Fruit fly (Drosophila melanogaster) whole organism, prepupa: ENCODE results near the gene CG32369.

ENCODE experiments used
- CG10631 ChIP-seq: fragments of 200-800 bp; sonication (Bioruptor generic); optimal IDR thresholded peaks from 2 replicates; lab custom pipeline; 2016; ENCODE audit warnings: missing biosample characterization, missing genetic modification characterization
- CG10669 ChIP-seq: fragments of 200-800 bp; sonication (Bioruptor generic); optimal IDR thresholded peaks from 3 replicates; lab custom pipeline; 2018; ENCODE audit warnings: missing biosample characterization, mild to moderate bottlenecking, missing genetic modification characterization, moderate library complexity
- CG11294 ChIP-seq: fragments of 200-800 bp; sonication (Bioruptor generic); IDR thresholded peaks from 2 replicates; pipeline ENCODE4 v1.3.6; 2022; ENCODE audit warnings: missing biosample characterization, missing genetic modification characterization
- CG11762 ChIP-seq: fragments of 200-800 bp; sonication (Bioruptor generic); optimal IDR thresholded peaks from 3 replicates; lab custom pipeline; 2016; ENCODE audit warnings: missing biosample characterization, missing genetic modification characterization; ENCODE audit not compliant: insufficient read depth
- CG11902 ChIP-seq: fragments of 200-800 bp; sonication (Bioruptor generic); optimal IDR thresholded peaks from 3 replicates; lab custom pipeline; 2016; ENCODE audit warnings: missing biosample characterization, missing genetic modification characterization
- CG15336 ChIP-seq: fragments of 200-800 bp; sonication (Bioruptor generic); IDR thresholded peaks from 2 replicates; pipeline ENCODE4 v1.3.6; 2022; ENCODE audit warnings: missing biosample characterization, missing genetic modification characterization
- CG1621 ChIP-seq: fragments of 200-800 bp; sonication (Bioruptor generic); optimal IDR thresholded peaks from 3 replicates; lab custom pipeline; 2018; ENCODE audit warnings: missing biosample characterization, mild to moderate bottlenecking, missing genetic modification characterization
- CG16779 ChIP-seq: fragments of 200-800 bp; sonication (Bioruptor generic); optimal IDR thresholded peaks from 3 replicates; lab custom pipeline; 2017; ENCODE audit warnings: missing biosample characterization, mild to moderate bottlenecking, missing genetic modification characterization
- CG31627 ChIP-seq: fragments of 200-800 bp; sonication (Bioruptor generic); optimal IDR thresholded peaks from 3 replicates; lab custom pipeline; 2016; ENCODE audit warnings: missing biosample characterization, missing genetic modification characterization
- CG32006 ChIP-seq: fragments of 200-800 bp; sonication (Bioruptor generic); optimal IDR thresholded peaks from 3 replicates; lab custom pipeline; 2017; ENCODE audit warnings: missing biosample characterization, mild to moderate bottlenecking, missing genetic modification characterization
- CG34406 ChIP-seq: fragments of 200-800 bp; sonication (Bioruptor generic); optimal IDR thresholded peaks from 3 replicates; lab custom pipeline; 2016; ENCODE audit warnings: missing biosample characterization, missing genetic modification characterization
- CG3919 ChIP-seq: fragments of 200-800 bp; sonication (Bioruptor generic); optimal IDR thresholded peaks from 3 replicates; lab custom pipeline; 2016; ENCODE audit warnings: missing biosample characterization, missing genetic modification characterization
- CG6163 ChIP-seq: fragments of 200-800 bp; sonication (Bioruptor generic); IDR thresholded peaks from 3 replicates; pipeline ENCODE4 v1.3.6; 2022; ENCODE audit warnings: missing biosample characterization, missing genetic modification characterization
- CG6276 ChIP-seq: fragments of 200-800 bp; sonication (Bioruptor generic); optimal IDR thresholded peaks from 2 replicates; lab custom pipeline; 2017; ENCODE audit warnings: missing biosample characterization, mild to moderate bottlenecking, missing genetic modification characterization
- CG6792 ChIP-seq: fragments of 200-800 bp; sonication (Bioruptor generic); optimal IDR thresholded peaks from 3 replicates; lab custom pipeline; 2016; ENCODE audit warnings: missing biosample characterization, missing genetic modification characterization
- CG6808 ChIP-seq: fragments of 200-800 bp; sonication (Bioruptor generic); optimal IDR thresholded peaks from 3 replicates; lab custom pipeline; 2017; ENCODE audit warnings: missing biosample characterization, missing genetic modification characterization, mild to moderate bottlenecking, moderate library complexity, missing genetic modification reagents
- CG6854 ChIP-seq: fragments of 200-800 bp; sonication (Bioruptor generic); optimal IDR thresholded peaks from 2 replicates; lab custom pipeline; 2017; ENCODE audit warnings: missing biosample characterization, mild to moderate bottlenecking, missing genetic modification characterization
- CG7368 ChIP-seq: fragments of 200-800 bp; sonication (Bioruptor generic); optimal IDR thresholded peaks from 3 replicates; lab custom pipeline; 2016; ENCODE audit warnings: missing biosample characterization, missing genetic modification characterization
- CG8119 ChIP-seq: fragments of 200-800 bp; sonication (Bioruptor generic); IDR thresholded peaks from 3 replicates; pipeline ENCODE4 v1.3.6; 2022; ENCODE audit warnings: missing biosample characterization, missing genetic modification characterization
- CG8319 ChIP-seq: fragments of 200-800 bp; sonication (Bioruptor generic); optimal IDR thresholded peaks from 3 replicates; lab custom pipeline; 2016; ENCODE audit warnings: missing biosample characterization, missing genetic modification characterization
- CG8632 ChIP-seq: fragments of 200-800 bp; sonication (Bioruptor generic); optimal IDR thresholded peaks from 3 replicates; lab custom pipeline; 2016; ENCODE audit warnings: missing biosample characterization, missing genetic modification characterization
- CG9139 ChIP-seq: fragments of 200-800 bp; sonication (Bioruptor generic); optimal IDR thresholded peaks from 3 replicates; lab custom pipeline; 2017; ENCODE audit warnings: missing biosample characterization, mild to moderate bottlenecking, missing genetic modification characterization
- Eip78C ChIP-seq: fragments of 200-800 bp; sonication (Bioruptor generic); peaks from one replicate; lab custom pipeline; 2016; ENCODE audit warnings: missing biosample characterization, missing genetic modification characterization
- Eip93F ChIP-seq: fragments of 200-800 bp; sonication (Bioruptor generic); optimal IDR thresholded peaks from 2 replicates; lab custom pipeline; 2016; ENCODE audit warnings: missing biosample characterization, mild to moderate bottlenecking, missing genetic modification characterization
- Ets21C ChIP-seq: fragments of 200-800 bp; sonication (Bioruptor generic); optimal IDR thresholded peaks from 3 replicates; lab custom pipeline; 2016; ENCODE audit warnings: missing biosample characterization, missing genetic modification characterization
- Ets96B ChIP-seq: fragments of 200-800 bp; optimal IDR thresholded peaks from 2 replicates; lab custom pipeline; 2019; ENCODE audit warnings: missing biosample characterization, mild to moderate bottlenecking, missing genetic modification characterization, moderate library complexity
- Gug ChIP-seq: fragments of 200-800 bp; sonication (Bioruptor generic); IDR thresholded peaks from 2 replicates; pipeline ENCODE4 v1.3.6; 2022; ENCODE audit warnings: missing biosample characterization, missing genetic modification characterization
- Hr38 ChIP-seq: sonication (Bioruptor generic); optimal IDR thresholded peaks from 2 replicates; lab custom pipeline; 2016; ENCODE audit warnings: missing biosample characterization, missing genetic modification characterization
- Hr39 ChIP-seq: fragments of 200-800 bp; sonication (Bioruptor generic); optimal IDR thresholded peaks from 2 replicates; lab custom pipeline; 2016; ENCODE audit warnings: missing biosample characterization, missing genetic modification characterization
- Hr4 ChIP-seq: fragments of 200-800 bp; sonication (Bioruptor generic); optimal IDR thresholded peaks from 3 replicates; lab custom pipeline; 2016; ENCODE audit warnings: missing biosample characterization, missing genetic modification characterization
- Lpt ChIP-seq: fragments of 200-800 bp; sonication (Bioruptor generic); optimal IDR thresholded peaks from 3 replicates; lab custom pipeline; 2016; ENCODE audit warnings: missing biosample characterization, missing genetic modification characterization
- Met ChIP-seq: fragments of 200-800 bp; sonication (Bioruptor generic); optimal IDR thresholded peaks from 3 replicates; lab custom pipeline; 2016; ENCODE audit warnings: missing biosample characterization, missing genetic modification characterization
- Smox ChIP-seq: fragments of 200-800 bp; sonication (Bioruptor generic); optimal IDR thresholded peaks from 3 replicates; lab custom pipeline; 2016; ENCODE audit warnings: missing biosample characterization, missing genetic modification characterization
- Sox102F ChIP-seq: fragments of 200-800 bp; sonication (Bioruptor generic); optimal IDR thresholded peaks from 2 replicates; lab custom pipeline; 2016; ENCODE audit warnings: missing biosample characterization, mild to moderate bottlenecking, missing genetic modification characterization
- Sox14 ChIP-seq: fragments of 200-800 bp; sonication (Bioruptor generic); optimal IDR thresholded peaks from 3 replicates; lab custom pipeline; 2016; ENCODE audit warnings: missing biosample characterization, missing genetic modification characterization
- acj6 ChIP-seq: fragments of 200-800 bp; sonication (Bioruptor generic); optimal IDR thresholded peaks from 3 replicates; lab custom pipeline; 2016; ENCODE audit warnings: missing biosample characterization, missing genetic modification characterization
- cyc ChIP-seq: fragments of 200-800 bp; sonication (Bioruptor generic); optimal IDR thresholded peaks from 3 replicates; lab custom pipeline; 2016; ENCODE audit warnings: missing biosample characterization, missing genetic modification characterization
- dsx ChIP-seq: fragments of 200-800 bp; optimal IDR thresholded peaks from 3 replicates; lab custom pipeline; 2019; ENCODE audit warnings: missing biosample characterization, mild to moderate bottlenecking, missing genetic modification characterization, moderate library complexity; ENCODE audit not compliant: poor library complexity, severe bottlenecking
- eg ChIP-seq: fragments of 200-800 bp; sonication (Bioruptor generic); IDR thresholded peaks from 3 replicates; pipeline ENCODE4 v1.3.6; 2022; ENCODE audit warnings: missing biosample characterization, missing genetic modification characterization
- esn ChIP-seq: fragments of 200-800 bp; sonication (Bioruptor generic); optimal IDR thresholded peaks from 2 replicates; lab custom pipeline; 2016; ENCODE audit warnings: missing biosample characterization, mild to moderate bottlenecking, missing genetic modification characterization, moderate library complexity
- fd59A ChIP-seq: fragments of 200-800 bp; sonication (Bioruptor generic); optimal IDR thresholded peaks from 2 replicates; lab custom pipeline; 2017; ENCODE audit warnings: missing biosample characterization, mild to moderate bottlenecking, missing genetic modification characterization, missing genetic modification reagents
- fkh ChIP-seq: fragments of 200-800 bp; sonication (Bioruptor generic); optimal IDR thresholded peaks from 3 replicates; lab custom pipeline; 2017; ENCODE audit warnings: missing biosample characterization, mild to moderate bottlenecking, missing genetic modification characterization, moderate library complexity
- net ChIP-seq: fragments of 200-800 bp; sonication (Bioruptor generic); optimal IDR thresholded peaks from 3 replicates; lab custom pipeline; 2016; ENCODE audit warnings: missing biosample characterization, missing genetic modification characterization
- pdm3 ChIP-seq: fragments of 200-800 bp; sonication (Bioruptor generic); optimal IDR thresholded peaks from 3 replicates; lab custom pipeline; 2016; ENCODE audit warnings: missing biosample characterization, missing genetic modification characterization
- salr ChIP-seq, 2 experiments: fragments of 200-800 bp; sonication (Bioruptor generic); optimal IDR thresholded peaks; 3 replicates each; lab custom pipeline; 2016 to 2018; ENCODE audit warnings: missing biosample characterization in 2 of 2, missing genetic modification characterization in 2 of 2, mild to moderate bottlenecking in 1 of 2
- ss ChIP-seq, 2 experiments: fragments of 200-800 bp; sonication (Bioruptor generic); optimal IDR thresholded peaks; 2 replicates in 1 of 2; 3 replicates in 1 of 2; lab custom pipeline; 2017 to 2018; ENCODE audit warnings: mild to moderate bottlenecking in 2 of 2, missing biosample characterization in 2 of 2, missing genetic modification characterization in 2 of 2, moderate library complexity in 1 of 2
- svp ChIP-seq: fragments of 200-800 bp; sonication (Bioruptor generic); peaks from one replicate; lab custom pipeline; 2016; ENCODE audit warnings: missing biosample characterization, missing genetic modification characterization
- topi ChIP-seq: fragments of 200-800 bp; sonication (Bioruptor generic); optimal IDR thresholded peaks from 3 replicates; lab custom pipeline; 2016; ENCODE audit warnings: missing biosample characterization, missing genetic modification characterization
- vri ChIP-seq: fragments of 200-800 bp; sonication (Bioruptor generic); optimal IDR thresholded peaks from 3 replicates; lab custom pipeline; 2016; ENCODE audit warnings: missing biosample characterization, mild to moderate bottlenecking, missing genetic modification characterization

CG32369 gene

dm6 chr3L:7805336-7805803 lies 4.3 kb downstream of the CG32369 start:
- TF ChIP-seq CG9139: peak; percentile 51
- peak; percentile 10 to 69 for TF ChIP-seq ss (GFP tag; optimal IDR thresholded peaks at IDR 0.05; lab: Kevin White, UChicago)
- TF ChIP-seq CG11294 (GFP tag; lab: Robert Waterston, UW): no peak
- peak; percentile 37 for TF ChIP-seq Sox102F (GFP tag; lab: Kevin White, UChicago)
- no peak for TF ChIP-seq Sox14 (GFP tag; lab: Kevin White, UChicago)
- TF ChIP-seq Smox (GFP tag; lab: Kevin White, UChicago): no peak
- peak; percentile 34 for TF ChIP-seq CG6808 (GFP tag; lab: Kevin White, UChicago)
- peak; percentile 87 for TF ChIP-seq vri (GFP tag; lab: Kevin White, UChicago)
- TF ChIP-seq Ets21C (GFP tag; lab: Kevin White, UChicago): no peak
- no peak for TF ChIP-seq CG31627
- TF ChIP-seq Eip78C (GFP tag; lab: Kevin White, UChicago): peak; percentile 24
- TF ChIP-seq Lpt (GFP tag; lab: Kevin White, UChicago): no peak
- TF ChIP-seq Met: no peak
- no peak for TF ChIP-seq Eip93F (GFP tag; lab: Kevin White, UChicago)
- no peak for TF ChIP-seq Hr4 (GFP tag; lab: Kevin White, UChicago)
- TF ChIP-seq CG11762 (GFP tag; lab: Kevin White, UChicago): no peak
- no peak for TF ChIP-seq CG8319 (GFP tag; lab: Kevin White, UChicago)
- no peak for TF ChIP-seq topi (GFP tag; lab: Kevin White, UChicago)
- TF ChIP-seq CG3919 (GFP tag; lab: Kevin White, UChicago): peak; percentile 5
- TF ChIP-seq CG6854 (GFP tag; lab: Kevin White, UChicago): peak; percentile 53
- TF ChIP-seq net (GFP tag; lab: Kevin White, UChicago): peak; percentile 29
- peak; percentile 13 for TF ChIP-seq CG8632 (GFP tag; lab: Kevin White, UChicago)
- no peak for TF ChIP-seq CG32006 (GFP tag; lab: Kevin White, UChicago)
- no peak for TF ChIP-seq salr (GFP tag; optimal IDR thresholded peaks at IDR 0.05; lab: Kevin White, UChicago)
- peak; percentile 5 for TF ChIP-seq CG1621 (tag; lab: Kevin White, UChicago)
- TF ChIP-seq CG10631 (GFP tag; lab: Kevin White, UChicago): no peak
- TF ChIP-seq CG7368 (GFP tag; lab: Kevin White, UChicago): no peak
- TF ChIP-seq acj6 (GFP tag; lab: Kevin White, UChicago): no peak
- peak; percentile 90 for TF ChIP-seq fkh (GFP tag; lab: Kevin White, UChicago)
- no peak for TF ChIP-seq svp (GFP tag; lab: Kevin White, UChicago)
- TF ChIP-seq CG6792 (GFP tag; lab: Kevin White, UChicago): no peak
- peak; percentile 42 for TF ChIP-seq Ets96B (tag; lab: Kevin White, UChicago)
- peak; percentile 58 for TF ChIP-seq CG6276 (GFP tag; lab: Kevin White, UChicago)
- TF ChIP-seq CG15336 (GFP tag; lab: Robert Waterston, UW): peak; percentile 57
- TF ChIP-seq Hr39 (GFP tag; lab: Kevin White, UChicago): no peak
- peak; percentile 56 for TF ChIP-seq CG8119 (GFP tag; lab: Robert Waterston, UW)
- TF ChIP-seq cyc (GFP tag; lab: Kevin White, UChicago): no peak
- TF ChIP-seq fd59A (GFP tag; lab: Kevin White, UChicago): no peak
- TF ChIP-seq pdm3 (GFP tag; lab: Kevin White, UChicago): no peak
- TF ChIP-seq CG16779 (tag; lab: Kevin White, UChicago): no peak
- TF ChIP-seq esn: no peak
- TF ChIP-seq CG11902 (GFP tag; lab: Kevin White, UChicago): no peak
- peak; percentile 23 for TF ChIP-seq CG34406
- TF ChIP-seq Hr38: no peak
- peak; percentile 73; the same call in 2 of the 3 replicates for TF ChIP-seq CG6163 (GFP tag; lab: Robert Waterston, UW)
- TF ChIP-seq eg (GFP tag; lab: Robert Waterston, UW): peak; percentile 74; the same call in 2 of the 3 replicates
- peak; percentile 21 for TF ChIP-seq CG10669
- no peak for TF ChIP-seq Gug (GFP tag; lab: Robert Waterston, UW)
- peak; percentile 64 for TF ChIP-seq dsx (GFP tag; lab: Kevin White, UChicago)
